Fruit fly (Drosophila melanogaster) whole organism, pupa: ENCODE data around the gene beta-PheRS.

ENCODE experiments used
- CG10348 ChIP-seq: fragments of 200-800 bp; sonication (Bioruptor generic); IDR thresholded peaks from 2 replicates; pipeline ENCODE4 v1.3.6; 2022; ENCODE audit warnings: missing biosample characterization, missing genetic modification characterization
- CG13204 ChIP-seq: fragments of 200-800 bp; sonication (Bioruptor generic); optimal IDR thresholded peaks from 2 replicates; lab custom pipeline; 2018; ENCODE audit warnings: missing biosample characterization, mild to moderate bottlenecking, missing genetic modification characterization, moderate library complexity
- CG14655 ChIP-seq: fragments of 200-800 bp; sonication (Bioruptor generic); optimal IDR thresholded peaks from 3 replicates; lab custom pipeline; 2017; ENCODE audit warnings: mild to moderate bottlenecking, missing biosample characterization, missing genetic modification reagents, missing genetic modification characterization
- CG17806 ChIP-seq: fragments of 200-800 bp; sonication (Bioruptor generic); optimal IDR thresholded peaks from 2 replicates; lab custom pipeline; 2018; ENCODE audit warnings: missing biosample characterization, mild to moderate bottlenecking, missing genetic modification characterization, moderate library complexity
- CG32121 ChIP-seq: fragments of 200-800 bp; sonication (Bioruptor generic); IDR thresholded peaks from 2 replicates; pipeline ENCODE4 v1.3.6; 2022; ENCODE audit warnings: missing biosample characterization, missing genetic modification characterization
- CG8159 ChIP-seq: fragments of 200-800 bp; sonication (Bioruptor generic); optimal IDR thresholded peaks from 3 replicates; lab custom pipeline; 2018; ENCODE audit warnings: missing biosample characterization, mild to moderate bottlenecking, missing genetic modification characterization, moderate library complexity
- CG9948 ChIP-seq: fragments of 200-800 bp; sonication (Bioruptor generic); optimal IDR thresholded peaks from 2 replicates; lab custom pipeline; 2018; ENCODE audit warnings: missing biosample characterization, mild to moderate bottlenecking, missing genetic modification characterization, moderate library complexity
- D1 ChIP-seq: fragments of 200-800 bp; sonication (Bioruptor generic); optimal IDR thresholded peaks from 2 replicates; lab custom pipeline; 2018; ENCODE audit warnings: missing biosample characterization, mild to moderate bottlenecking, missing genetic modification characterization, moderate library complexity
- EcR ChIP-seq: fragments of 200-800 bp; sonication (Bioruptor generic); optimal IDR thresholded peaks from 3 replicates; lab custom pipeline; 2019; ENCODE audit warnings: missing biosample characterization, missing genetic modification characterization, mild to moderate bottlenecking, moderate library complexity, missing genetic modification reagents
- Ets98B ChIP-seq: fragments of 200-800 bp; sonication (Bioruptor generic); IDR thresholded peaks from 2 replicates; pipeline ENCODE4 v1.3.6; 2022; ENCODE audit warnings: missing biosample characterization, missing genetic modification characterization
- Pif1B ChIP-seq: fragments of 200-800 bp; sonication (Bioruptor generic); optimal IDR thresholded peaks from 3 replicates; lab custom pipeline; 2016; ENCODE audit warnings: missing biosample characterization, missing genetic modification characterization
- rn ChIP-seq: fragments of 200-800 bp; sonication (Bioruptor generic); IDR thresholded peaks from 2 replicates; pipeline ENCODE4 v1.3.6; 2022; ENCODE audit warnings: missing biosample characterization, missing genetic modification characterization

dm6 chr3R:24202723-24203122, 49.8 kb downstream of the beta-PheRS start:
- TF ChIP-seq CG10348 (GFP tag; lab: Robert Waterston, UW) (no peak), Ets98B (GFP tag; lab: Robert Waterston, UW) (no peak), EcR (GFP tag; lab: Kevin White, UChicago) (no peak), CG13204 (no peak), rn (no peak), CG9948 (tag; lab: Kevin White, UChicago) (no peak), D1 (tag; lab: Kevin White, UChicago) (no peak), CG14655 (no peak), Pif1B (GFP tag; lab: Kevin White, UChicago) (no peak), CG17806 (tag; lab: Kevin White, UChicago) (no peak), CG32121 (GFP tag; lab: Robert Waterston, UW) (no peak), CG8159 (tag; lab: Kevin White, UChicago) (no peak)
